Worm (Caenorhabditis elegans) whole organism, early embryonic: ENCODE measurements around the gene fbxa-44.

Experiments
- ama-1 ChIP-seq: fragments of 150-350 bp; optimal IDR thresholded peaks from 2 replicates; lab custom pipeline; 2014
- tbx-37 ChIP-seq: fragments of 200-800 bp; sonication (Bioruptor generic); conservative IDR thresholded peaks from 2 replicates; pipeline ENCODE4 v1.3.6; 2022; ENCODE audit warnings: missing genetic modification reagents, missing genetic modification characterization, missing compliant biosample characterization

DNA sequence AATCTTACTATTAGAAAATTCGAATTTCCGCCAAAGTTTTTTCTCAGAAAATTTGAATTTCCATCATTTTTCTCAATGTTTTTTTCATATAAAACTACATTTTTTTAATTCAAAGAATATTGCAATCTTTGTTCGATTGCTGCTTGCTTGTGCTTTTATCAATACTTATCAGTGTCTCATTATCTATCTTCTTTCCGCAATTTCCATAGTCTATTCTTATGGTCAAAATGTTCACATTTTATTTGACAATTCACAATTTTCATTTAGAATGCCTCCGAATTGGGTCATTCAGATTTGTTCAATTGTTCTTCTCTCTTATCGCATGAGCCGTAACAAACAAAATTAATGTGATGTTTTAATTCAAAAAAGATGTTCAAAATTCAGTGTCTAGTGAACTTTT is 22.2 kb downstream of the fbxa-44 start:
- TF ChIP-seq ama-1 (no peak), tbx-37 (GFP tag; lab: Robert Waterston, UW) (no peak)
